Fruit fly (Drosophila melanogaster) whole organism, embryonic: ENCODE data around the gene CG33695.

Experiments used
- CG1024 ChIP-seq: fragments of 200-800 bp; sonication (Bioruptor generic); IDR thresholded peaks from 2 replicates; pipeline ENCODE4 v1.3.6; 2022; ENCODE audit warnings: missing biosample characterization, missing genetic modification characterization
- CG10543 ChIP-seq: fragments of 200-800 bp; sonication (Bioruptor generic); optimal IDR thresholded peaks from 3 replicates; lab custom pipeline; 2017; ENCODE audit warnings: missing biosample characterization, mild to moderate bottlenecking, missing genetic modification characterization, moderate library complexity
- CG12942 ChIP-seq: fragments of 200-800 bp; sonication (Bioruptor generic); optimal IDR thresholded peaks from 3 replicates; lab custom pipeline; 2016; ENCODE audit warnings: missing biosample characterization, missing genetic modification characterization
- CG13287 ChIP-seq: fragments of 200-800 bp; sonication (Bioruptor generic); IDR thresholded peaks from 2 replicates; pipeline ENCODE4 v1.3.6; 2022; ENCODE audit warnings: missing biosample characterization, missing genetic modification characterization; ENCODE audit not compliant: partially characterized antibody
- CG13775 ChIP-seq: fragments of 200-800 bp; sonication (Bioruptor generic); optimal IDR thresholded peaks from 3 replicates; lab custom pipeline; 2017; ENCODE audit warnings: missing biosample characterization, mild to moderate bottlenecking, missing genetic modification characterization
- CG14710 ChIP-seq: fragments of 200-800 bp; sonication (Bioruptor generic); optimal IDR thresholded peaks from 3 replicates; lab custom pipeline; 2019; ENCODE audit warnings: missing biosample characterization, mild to moderate bottlenecking, missing genetic modification characterization, moderate library complexity
- CG1529 ChIP-seq: fragments of 200-800 bp; sonication (Bioruptor generic); optimal IDR thresholded peaks from 3 replicates; lab custom pipeline; 2018; ENCODE audit warnings: missing biosample characterization, missing genetic modification characterization
- CG16779 ChIP-seq: fragments of 200-800 bp; sonication (Bioruptor generic); IDR thresholded peaks from 2 replicates; pipeline ENCODE4 v1.3.6; 2022; ENCODE audit warnings: missing biosample characterization, missing genetic modification characterization
- CG18764 ChIP-seq: fragments of 200-800 bp; sonication (Bioruptor generic); optimal IDR thresholded peaks from 3 replicates; lab custom pipeline; 2016; ENCODE audit warnings: missing biosample characterization, missing genetic modification characterization
- CG30020 ChIP-seq: fragments of 200-800 bp; optimal IDR thresholded peaks from 2 replicates; lab custom pipeline; 2019; ENCODE audit warnings: missing biosample characterization, mild to moderate bottlenecking, missing genetic modification characterization, moderate library complexity
- CG31388 ChIP-seq: fragments of 200-800 bp; sonication (Bioruptor generic); optimal IDR thresholded peaks from 2 replicates; lab custom pipeline; 2016; ENCODE audit warnings: missing biosample characterization, missing genetic modification characterization
- CG34422 ChIP-seq: fragments of 200-800 bp; sonication (Bioruptor generic); IDR thresholded peaks from 3 replicates; pipeline ENCODE4 v1.3.6; 2022; ENCODE audit warnings: missing biosample characterization, missing genetic modification characterization
- CG5245 ChIP-seq: fragments of 200-800 bp; sonication (Bioruptor generic); optimal IDR thresholded peaks from 3 replicates; lab custom pipeline; 2016; ENCODE audit warnings: missing biosample characterization, missing genetic modification characterization
- CG7556 ChIP-seq: fragments of 200-800 bp; sonication (Bioruptor generic); optimal IDR thresholded peaks from 2 replicates; lab custom pipeline; 2017; ENCODE audit warnings: missing biosample characterization, mild to moderate bottlenecking, missing genetic modification characterization
- CG7745 ChIP-seq: fragments of 200-800 bp; sonication (Bioruptor generic); optimal IDR thresholded peaks from 2 replicates; lab custom pipeline; 2018; ENCODE audit warnings: missing biosample characterization, mild to moderate bottlenecking, missing genetic modification characterization, moderate library complexity
- CG9932 ChIP-seq: fragments of 200-800 bp; sonication (Bioruptor generic); IDR thresholded peaks from 2 replicates; pipeline ENCODE4 v1.3.6; 2022; ENCODE audit warnings: missing biosample characterization, missing genetic modification characterization
- CkIIα-i1 ChIP-seq: fragments of 200-800 bp; sonication (Bioruptor generic); IDR thresholded peaks from 2 replicates; pipeline ENCODE4 v1.3.6; 2022; ENCODE audit warnings: missing biosample characterization, missing genetic modification characterization
- D ChIP-seq, 2 experiments: fragments of 200-800 bp in 1 of 2; fragments of >200 bp in 1 of 2; sonication (Bioruptor generic) in 1 of 2; optimal IDR thresholded peaks; 2 replicates in 1 of 2; 3 replicates in 1 of 2; lab custom pipeline; 2017; ENCODE audit warnings: mild to moderate bottlenecking in 1 of 2, missing biosample characterization in 1 of 2, missing genetic modification characterization in 1 of 2, missing genetic modification reagents in 1 of 2
- Deaf1 ChIP-seq: fragments of 200-800 bp; optimal IDR thresholded peaks from 3 replicates; lab custom pipeline; 2019; ENCODE audit warnings: missing biosample characterization, mild to moderate bottlenecking, missing genetic modification characterization, moderate library complexity
- Dref ChIP-seq: fragments of 200-800 bp; sonication (Bioruptor generic); IDR thresholded peaks from 2 replicates; pipeline ENCODE4 v1.3.6; 2022; ENCODE audit warnings: missing biosample characterization, missing genetic modification characterization
- E2f2 ChIP-seq: fragments of 200-800 bp; sonication (Bioruptor generic); IDR thresholded peaks from 2 replicates; pipeline ENCODE4 v1.3.6; 2022; ENCODE audit warnings: missing biosample characterization, missing genetic modification characterization
- Ets97D ChIP-seq: fragments of 200-800 bp; sonication (Bioruptor generic); optimal IDR thresholded peaks from 3 replicates; lab custom pipeline; 2016; ENCODE audit warnings: missing biosample characterization, missing genetic modification characterization
- Gsc ChIP-seq: fragments of 200-800 bp; sonication (Bioruptor generic); IDR thresholded peaks from 2 replicates; pipeline ENCODE4 v1.3.6; 2022; ENCODE audit warnings: missing biosample characterization, missing genetic modification characterization
- Hr39 ChIP-seq: fragments of >200 bp; optimal IDR thresholded peaks from 2 replicates; lab custom pipeline; 2017
- Hr51 ChIP-seq, 2 experiments: fragments of 200-800 bp; sonication (Bioruptor generic); optimal IDR thresholded peaks; 2 replicates in 1 of 2; 3 replicates in 1 of 2; lab custom pipeline; 2016 to 2018; ENCODE audit warnings: missing biosample characterization in 2 of 2, missing genetic modification characterization in 2 of 2, mild to moderate bottlenecking in 1 of 2, moderate library complexity in 1 of 2
- MTF-1 ChIP-seq: fragments of 200-800 bp; sonication (Bioruptor generic); optimal IDR thresholded peaks from 2 replicates; lab custom pipeline; 2018; ENCODE audit warnings: missing biosample characterization, mild to moderate bottlenecking, missing genetic modification characterization, borderline replicate concordance
- Myb ChIP-seq: fragments of 200-800 bp; sonication (Bioruptor generic); optimal IDR thresholded peaks from 2 replicates; lab custom pipeline; 2016; ENCODE audit warnings: missing biosample characterization, missing genetic modification characterization
- NFAT ChIP-seq: fragments of 200-800 bp; sonication (Bioruptor generic); IDR thresholded peaks from 2 replicates; pipeline ENCODE4 v1.3.6; 2022; ENCODE audit warnings: missing biosample characterization, missing genetic modification characterization
- Neu2 ChIP-seq: fragments of 200-800 bp; sonication (Bioruptor generic); optimal IDR thresholded peaks from 3 replicates; lab custom pipeline; 2016; ENCODE audit warnings: missing biosample characterization, missing genetic modification characterization, borderline replicate concordance
- Nf-YA ChIP-seq: fragments of 200-800 bp; sonication (Bioruptor generic); IDR thresholded peaks from 2 replicates; pipeline ENCODE4 v1.3.6; 2022; ENCODE audit warnings: missing biosample characterization, missing genetic modification characterization
- Nf-YC ChIP-seq: fragments of 200-800 bp; optimal IDR thresholded peaks from 3 replicates; lab custom pipeline; 2019; ENCODE audit warnings: missing biosample characterization, mild to moderate bottlenecking, missing genetic modification characterization, moderate library complexity
- Oaz ChIP-seq: fragments of 200-800 bp; sonication (Bioruptor generic); IDR thresholded peaks from 2 replicates; pipeline ENCODE4 v1.3.6; 2022; ENCODE audit warnings: missing biosample characterization, missing genetic modification characterization
- Scr ChIP-seq: fragments of 200-800 bp; sonication (Bioruptor generic); IDR thresholded peaks from 2 replicates; pipeline ENCODE4 v1.3.6; 2022; ENCODE audit warnings: missing biosample characterization, missing genetic modification characterization; ENCODE audit not compliant: partially characterized antibody
- Sry-δ ChIP-seq: fragments of 200-800 bp; sonication (Bioruptor generic); optimal IDR thresholded peaks from 2 replicates; lab custom pipeline; 2016; ENCODE audit warnings: missing biosample characterization, missing genetic modification characterization
- Vsx1 ChIP-seq: fragments of 200-800 bp; sonication (Bioruptor generic); optimal IDR thresholded peaks from 2 replicates; lab custom pipeline; 2017; ENCODE audit warnings: missing biosample characterization, mild to moderate bottlenecking, missing genetic modification characterization, missing genetic modification reagents
- bbx ChIP-seq: fragments of 200-800 bp; sonication (Bioruptor generic); IDR thresholded peaks from 2 replicates; pipeline ENCODE4 v1.3.6; 2022; ENCODE audit warnings: missing biosample characterization, missing genetic modification characterization; ENCODE audit not compliant: partially characterized antibody
- bcd ChIP-seq: fragments of 200-800 bp; sonication (Bioruptor generic); optimal IDR thresholded peaks from 2 replicates; lab custom pipeline; 2017; ENCODE audit warnings: missing biosample characterization, mild to moderate bottlenecking, missing genetic modification characterization
- chm ChIP-seq: fragments of 200-800 bp; sonication (Bioruptor generic); IDR thresholded peaks from 2 replicates; pipeline ENCODE4 v1.3.6; 2022; ENCODE audit warnings: missing biosample characterization, missing genetic modification characterization
- dmrt11E ChIP-seq: fragments of 200-800 bp; sonication (Bioruptor generic); optimal IDR thresholded peaks from 3 replicates; lab custom pipeline; 2018; ENCODE audit warnings: missing biosample characterization, mild to moderate bottlenecking, missing genetic modification characterization, moderate library complexity
- gfzf ChIP-seq: fragments of 200-800 bp; sonication (Bioruptor generic); optimal IDR thresholded peaks from 2 replicates; lab custom pipeline; 2016; ENCODE audit warnings: missing biosample characterization, mild to moderate bottlenecking, missing genetic modification characterization, moderate library complexity
- gsb-n ChIP-seq: fragments of 200-800 bp; sonication (Bioruptor generic); optimal IDR thresholded peaks from 3 replicates; lab custom pipeline; 2018; ENCODE audit warnings: missing biosample characterization, mild to moderate bottlenecking, missing genetic modification characterization
- h ChIP-seq: fragments of >200 bp; optimal IDR thresholded peaks from 2 replicates; lab custom pipeline; 2017
- mld ChIP-seq: fragments of 200-800 bp; sonication (Bioruptor generic); IDR thresholded peaks from 3 replicates; pipeline ENCODE4 v1.3.6; 2022; ENCODE audit warnings: missing biosample characterization, missing genetic modification characterization; ENCODE audit not compliant: partially characterized antibody
- nmo ChIP-seq: fragments of 200-800 bp; sonication (Bioruptor generic); optimal IDR thresholded peaks from 2 replicates; lab custom pipeline; 2018; ENCODE audit warnings: missing biosample characterization, mild to moderate bottlenecking, missing genetic modification characterization, moderate library complexity
- pfk ChIP-seq: fragments of 200-800 bp; sonication (Bioruptor generic); optimal IDR thresholded peaks from 2 replicates; lab custom pipeline; 2018; ENCODE audit warnings: missing biosample characterization, mild to moderate bottlenecking, missing genetic modification characterization, moderate library complexity
- salm ChIP-seq: fragments of 200-800 bp; sonication (Bioruptor generic); optimal IDR thresholded peaks from 2 replicates; lab custom pipeline; 2018; ENCODE audit warnings: missing biosample characterization, mild to moderate bottlenecking, missing genetic modification characterization
- sd ChIP-seq: fragments of 200-800 bp; sonication (Bioruptor generic); optimal IDR thresholded peaks from 3 replicates; lab custom pipeline; 2018; ENCODE audit warnings: missing biosample characterization, mild to moderate bottlenecking, missing genetic modification characterization, moderate library complexity
- seq ChIP-seq: fragments of 200-800 bp; sonication (Bioruptor generic); IDR thresholded peaks from 2 replicates; pipeline ENCODE4 v1.3.6; 2022; ENCODE audit warnings: missing biosample characterization, missing genetic modification characterization
- so ChIP-seq: fragments of 200-800 bp; sonication (Bioruptor generic); IDR thresholded peaks from 3 replicates; pipeline ENCODE4 v1.3.6; 2022; ENCODE audit warnings: missing biosample characterization, missing genetic modification characterization
- stwl ChIP-seq: fragments of 200-800 bp; sonication (Bioruptor generic); optimal IDR thresholded peaks from 3 replicates; lab custom pipeline; 2018; ENCODE audit warnings: missing biosample characterization, mild to moderate bottlenecking, missing genetic modification characterization, moderate library complexity
- zfh1 ChIP-seq: fragments of 200-800 bp; sonication (Bioruptor generic); IDR thresholded peaks from 3 replicates; pipeline ENCODE4 v1.3.6; 2022; ENCODE audit warnings: missing biosample characterization, missing genetic modification characterization

CG33695 gene

dm6 chr2L:11280090-11280489, 2.3 kb downstream of the CG33695 start, which contains the start of gene Ppt2 (continued):
- TF ChIP-seq Sry-δ (GFP tag; lab: Kevin White, UChicago) (peak; percentile 9), nmo (peak; percentile 13), D (optimal IDR thresholded peaks at IDR 0.05; lab: Kevin White, UChicago) (peak; percentile 33), D (GFP tag; optimal IDR thresholded peaks at IDR 0.05; lab: Kevin White, UChicago) (no peak), gfzf (GFP tag; lab: Kevin White, UChicago) (peak; percentile 68), salm (no peak), CG7745 (tag; lab: Kevin White, UChicago) (no peak), Ets97D (peak; percentile 52), Nf-YA (GFP tag; lab: Robert Waterston, UW) (no peak), CG12942 (GFP tag; lab: Kevin White, UChicago) (no peak), pfk (GFP tag; lab: Kevin White, UChicago) (no peak), CG30020 (peak; percentile 5), seq (GFP tag; lab: Robert Waterston, UW) (no peak), Hr51 (GFP tag; optimal IDR thresholded peaks at IDR 0.05; lab: Kevin White, UChicago) (no peak), Oaz (GFP tag; lab: Robert Waterston, UW) (no peak), zfh1 (GFP tag; lab: Robert Waterston, UW) (no peak), Deaf1 (tag; lab: Kevin White, UChicago) (peak; percentile 39), Neu2 (GFP tag; lab: Kevin White, UChicago) (no peak), chm (0 out of 2 replicates have a peak, but pooled peaks have one; percentile 7), CG13775 (GFP tag; lab: Kevin White, UChicago) (no peak), Myb (GFP tag; lab: Kevin White, UChicago) (peak; percentile 84), so (GFP tag; lab: Robert Waterston, UW) (no peak), CG7556 (no peak), MTF-1 (no peak), Scr (GFP tag; lab: Robert Waterston, UW) (peak; percentile 21; the same call in 1 of the 2 replicates), NFAT (GFP tag; lab: Robert Waterston, UW) (no peak), gsb-n (peak; percentile 49), bbx (GFP tag; lab: Robert Waterston, UW) (no peak), E2f2 (peak; percentile 93), CG18764 (no peak), CG16779 (no peak), CkIIα-i1 (GFP tag; lab: Robert Waterston, UW) (no peak), CG10543 (GFP tag; lab: Kevin White, UChicago) (peak; percentile 8), dmrt11E (tag; lab: Kevin White, UChicago) (no peak), CG5245 (GFP tag; lab: Kevin White, UChicago) (no peak), CG34422 (GFP tag; lab: Robert Waterston, UW) (peak; percentile 62; the same call in 1 of the 3 replicates), mld (GFP tag; lab: Robert Waterston, UW) (no peak), CG31388 (GFP tag; lab: Kevin White, UChicago) (no peak), Nf-YC (tag; lab: Kevin White, UChicago) (no peak), CG14710 (tag; lab: Kevin White, UChicago) (peak; percentile 30), CG1024 (GFP tag; lab: Robert Waterston, UW) (no peak), Gsc (GFP tag; lab: Robert Waterston, UW) (no peak), CG9932 (GFP tag; lab: Robert Waterston, UW) (no peak), CG1529 (GFP tag; lab: Kevin White, UChicago) (no peak), bcd (GFP tag; lab: Kevin White, UChicago) (no peak), Vsx1 (peak; percentile 100), Dref (peak; percentile 50), stwl (tag; lab: Kevin White, UChicago) (peak; percentile 65), sd (tag; lab: Kevin White, UChicago) (no peak), CG13287 (GFP tag; lab: Robert Waterston, UW) (peak; percentile 56; the same call in 1 of the 2 replicates), h (lab: Kevin White, UChicago) (no peak), Hr39 (lab: Kevin White, UChicago) (no peak)
